Worm (Caenorhabditis elegans): ENCODE results near the gene fbxa-7.

DNA sequence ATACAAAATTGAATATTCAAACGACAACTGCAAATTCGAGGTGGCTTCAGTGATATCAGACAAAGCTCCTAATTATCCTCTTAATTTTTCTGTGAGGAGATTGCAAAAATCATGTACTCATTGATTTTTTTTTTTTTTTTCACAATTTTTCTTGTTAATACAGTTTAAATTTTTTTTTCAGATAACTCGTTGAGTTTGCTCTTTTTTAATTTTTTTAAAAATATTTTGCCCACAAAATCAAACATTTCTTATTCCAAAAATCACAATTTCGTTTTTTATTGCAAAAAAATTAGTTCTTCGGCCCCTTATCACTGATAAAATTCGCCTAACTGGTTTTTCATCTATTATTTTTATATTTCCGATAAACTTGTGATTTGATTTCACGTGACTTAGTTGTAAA is 25.6 kb upstream of the fbxa-7 start, which contains the start of gene Y54F10BM.21:
- no peak for TF ChIP-seq W03F9.2 (tag; optimal IDR thresholded peaks at IDR 0.05)
- TF ChIP-seq dao-5 (tag; optimal IDR thresholded peaks at IDR 0.05), result no peak
- TF ChIP-seq him-1 (tag; optimal IDR thresholded peaks at IDR 0.05), result no peak

Data from whole organism, L4/young adult.